Worm (Caenorhabditis elegans) whole organism, L2 larva: ENCODE measurements around the gene C02C6.14.

Source experiments
- C34F6.9 ChIP-seq: fragments of 150-350 bp; optimal IDR thresholded peaks from 2 replicates; lab custom pipeline; 2014; ENCODE audit warnings: missing biosample characterization, missing genetic modification characterization
- F13H6.1 ChIP-seq: sonication (generic microtip); optimal IDR thresholded peaks from 2 replicates; lab custom pipeline; 2016; ENCODE audit warnings: missing genetic modification characterization, missing compliant biosample characterization
- R02D3.7 ChIP-seq: fragments of 150-350 bp; optimal IDR thresholded peaks from 2 replicates; lab custom pipeline; 2014; ENCODE audit warnings: missing biosample characterization, missing genetic modification characterization
- Y55F3AM.14 ChIP-seq: fragments of 200-800 bp; sonication (Bioruptor generic); optimal IDR thresholded peaks from 2 replicates; lab custom pipeline; 2018; ENCODE audit warnings: mild to moderate bottlenecking, missing genetic modification characterization, missing compliant biosample characterization
- ZK546.5 ChIP-seq: sonication (generic microtip); optimal IDR thresholded peaks from 2 replicates; lab custom pipeline; 2017; ENCODE audit warnings: missing biosample characterization, missing genetic modification characterization
- alr-1 ChIP-seq: fragments of 150-350 bp; optimal IDR thresholded peaks from 2 replicates; lab custom pipeline; 2014; ENCODE audit warnings: missing biosample characterization, missing genetic modification characterization
- aly-2 ChIP-seq: fragments of 150-350 bp; optimal IDR thresholded peaks from 2 replicates; lab custom pipeline; 2014; ENCODE audit warnings: missing biosample characterization, missing genetic modification characterization
- ama-1 ChIP-seq: fragments of 150-350 bp; optimal IDR thresholded peaks from 2 replicates; lab custom pipeline; 2018; ENCODE audit warnings: inconsistent platforms
- blmp-1 ChIP-seq: sonication (generic microtip); optimal IDR thresholded peaks from 2 replicates; lab custom pipeline; 2017; ENCODE audit warnings: missing genetic modification characterization, mild to moderate bottlenecking, missing compliant biosample characterization, antibody characterized with exemption, moderate library complexity; ENCODE audit not compliant: insufficient read depth
- ceh-16 ChIP-seq: fragments of 150-350 bp; optimal IDR thresholded peaks from 2 replicates; lab custom pipeline; 2014; ENCODE audit warnings: missing biosample characterization, missing genetic modification characterization
- ceh-82 ChIP-seq: fragments of 150-350 bp; optimal IDR thresholded peaks from 2 replicates; lab custom pipeline; 2014; ENCODE audit warnings: missing biosample characterization, missing genetic modification characterization
- crh-2 ChIP-seq: sonication (generic microtip); optimal IDR thresholded peaks from 2 replicates; lab custom pipeline; 2017; ENCODE audit warnings: missing biosample characterization, missing genetic modification characterization
- dmd-4 ChIP-seq: sonication (generic microtip); optimal IDR thresholded peaks from 2 replicates; lab custom pipeline; 2017; ENCODE audit warnings: missing biosample characterization, missing genetic modification characterization
- egl-27 ChIP-seq: sonication (generic microtip); optimal IDR thresholded peaks from 3 replicates; lab custom pipeline; 2017; ENCODE audit warnings: missing biosample characterization, missing genetic modification reagents, missing genetic modification characterization
- elt-1 ChIP-seq: fragments of 150-350 bp; optimal IDR thresholded peaks from 2 replicates; lab custom pipeline; 2014; ENCODE audit warnings: missing biosample characterization, missing genetic modification characterization
- elt-3 ChIP-seq: sonication (generic microtip); optimal IDR thresholded peaks from 2 replicates; lab custom pipeline; 2017; ENCODE audit warnings: missing biosample characterization, missing genetic modification characterization
- fos-1 ChIP-seq: fragments of 150-350 bp; optimal IDR thresholded peaks from 2 replicates; lab custom pipeline; 2014; ENCODE audit warnings: missing biosample characterization, missing genetic modification characterization
- gmeb-1 ChIP-seq: fragments of 150-350 bp; optimal IDR thresholded peaks from 2 replicates; lab custom pipeline; 2014; ENCODE audit warnings: missing biosample characterization, missing genetic modification characterization
- lin-11 ChIP-seq: fragments of 150-350 bp; sonication (generic microtip); optimal IDR thresholded peaks from 2 replicates; lab custom pipeline; 2014; ENCODE audit warnings: missing biosample characterization, missing genetic modification characterization, inconsistent platforms, mixed read lengths
- lin-13 ChIP-seq: fragments of 150-350 bp; optimal IDR thresholded peaks from 2 replicates; lab custom pipeline; 2014; ENCODE audit warnings: missing biosample characterization, missing genetic modification reagents, missing genetic modification characterization
- lsy-2 ChIP-seq, 2 experiments: fragments of 150-350 bp in 1 of 2; sonication (generic microtip) in 1 of 2; optimal IDR thresholded peaks; 2 replicates each; lab custom pipeline; 2014 to 2017; ENCODE audit warnings: missing biosample characterization in 2 of 2, missing genetic modification characterization in 2 of 2
- mab-5 ChIP-seq: fragments of 150-350 bp; optimal IDR thresholded peaks from 2 replicates; lab custom pipeline; 2014; ENCODE audit warnings: missing biosample characterization, missing genetic modification characterization
- mbf-1 ChIP-seq: sonication (generic microtip); optimal IDR thresholded peaks from 2 replicates; lab custom pipeline; 2017; ENCODE audit warnings: missing biosample characterization, missing genetic modification characterization
- mdl-1 ChIP-seq, 2 experiments: fragments of 150-350 bp in 1 of 2; sonication (generic microtip) in 1 of 2; optimal IDR thresholded peaks; 2 replicates each; lab custom pipeline; 2017; ENCODE audit warnings: missing biosample characterization in 2 of 2, missing genetic modification characterization in 2 of 2
- nhr-10 ChIP-seq: sonication (generic microtip); optimal IDR thresholded peaks from 2 replicates; lab custom pipeline; 2017; ENCODE audit warnings: missing biosample characterization, missing genetic modification characterization
- nhr-12 ChIP-seq: fragments of 150-350 bp; optimal IDR thresholded peaks from 2 replicates; lab custom pipeline; 2014; ENCODE audit warnings: missing biosample characterization, missing genetic modification characterization
- nhr-129 ChIP-seq: fragments of 150-350 bp; optimal IDR thresholded peaks from 2 replicates; lab custom pipeline; 2014; ENCODE audit warnings: missing biosample characterization, missing genetic modification characterization
- nhr-21 ChIP-seq: fragments of 150-350 bp; optimal IDR thresholded peaks from 2 replicates; lab custom pipeline; 2014; ENCODE audit warnings: missing biosample characterization, missing genetic modification characterization
- nhr-23 ChIP-seq: fragments of 150-350 bp; optimal IDR thresholded peaks from 2 replicates; lab custom pipeline; 2014; ENCODE audit warnings: missing biosample characterization, missing genetic modification reagents, missing genetic modification characterization
- nhr-237 ChIP-seq: fragments of 150-350 bp; optimal IDR thresholded peaks from 2 replicates; lab custom pipeline; 2014; ENCODE audit warnings: missing biosample characterization, missing genetic modification characterization
- nhr-25 ChIP-seq: fragments of 150-350 bp; sonication (generic microtip); optimal IDR thresholded peaks from 3 replicates; lab custom pipeline; 2014; ENCODE audit warnings: missing biosample characterization, missing genetic modification characterization
- nhr-6 ChIP-seq: fragments of 150-350 bp; optimal IDR thresholded peaks from 2 replicates; lab custom pipeline; 2014; ENCODE audit warnings: missing biosample characterization, missing genetic modification characterization
- nhr-77 ChIP-seq: fragments of 150-350 bp; optimal IDR thresholded peaks from 2 replicates; lab custom pipeline; 2014; ENCODE audit warnings: missing biosample characterization, missing genetic modification characterization
- peb-1 ChIP-seq: fragments of 150-350 bp; optimal IDR thresholded peaks from 2 replicates; lab custom pipeline; 2014; ENCODE audit warnings: missing biosample characterization, missing genetic modification characterization
- sem-4 ChIP-seq: fragments of 150-350 bp; optimal IDR thresholded peaks from 2 replicates; lab custom pipeline; 2014; ENCODE audit warnings: missing biosample characterization, missing genetic modification reagents, missing genetic modification characterization
- skn-1 ChIP-seq: sonication (generic microtip); optimal IDR thresholded peaks from 2 replicates; lab custom pipeline; 2017; ENCODE audit warnings: missing biosample characterization, missing genetic modification characterization
- sma-3 ChIP-seq: sonication (generic microtip); optimal IDR thresholded peaks from 2 replicates; lab custom pipeline; 2016; ENCODE audit warnings: missing genetic modification reagents, missing genetic modification characterization, missing compliant biosample characterization
- sma-9 ChIP-seq, 2 experiments: fragments of 150-350 bp in 1 of 2; sonication (generic microtip) in 1 of 2; optimal IDR thresholded peaks; 2 replicates each; lab custom pipeline; 2014 to 2016; ENCODE audit warnings: missing genetic modification characterization in 2 of 2, mild to moderate bottlenecking in 1 of 2, missing biosample characterization in 1 of 2, missing compliant biosample characterization in 1 of 2, missing genetic modification reagents in 1 of 2, moderate library complexity in 1 of 2
- snpc-4 ChIP-seq: fragments of 150-350 bp; optimal IDR thresholded peaks from 2 replicates; lab custom pipeline; 2014; ENCODE audit warnings: missing biosample characterization, missing genetic modification characterization
- unc-39 ChIP-seq: fragments of 150-350 bp; optimal IDR thresholded peaks from 2 replicates; lab custom pipeline; 2014; ENCODE audit warnings: missing biosample characterization, missing genetic modification characterization
- unc-55 ChIP-seq: fragments of 150-350 bp; sonication (generic microtip); optimal IDR thresholded peaks from 3 replicates; lab custom pipeline; 2014; ENCODE audit warnings: missing biosample characterization, missing genetic modification reagents, missing genetic modification characterization
- unc-62 ChIP-seq: fragments of 150-350 bp; optimal IDR thresholded peaks from 2 replicates; lab custom pipeline; 2014; ENCODE audit warnings: missing biosample characterization, missing genetic modification reagents, missing genetic modification characterization
- zag-1 ChIP-seq: fragments of 150-350 bp; optimal IDR thresholded peaks from 2 replicates; lab custom pipeline; 2014; ENCODE audit warnings: missing biosample characterization, missing genetic modification characterization
- ztf-1 ChIP-seq: fragments of 200-800 bp; sonication (Bioruptor generic); conservative IDR thresholded peaks from 2 replicates; pipeline ENCODE4 v1.3.6; 2022; ENCODE audit warnings: missing genetic modification characterization, missing compliant biosample characterization
- ztf-11 ChIP-seq: sonication (generic microtip); optimal IDR thresholded peaks from 2 replicates; lab custom pipeline; 2017; ENCODE audit warnings: missing biosample characterization, missing genetic modification characterization
- ztf-4 ChIP-seq: fragments of 150-350 bp; optimal IDR thresholded peaks from 2 replicates; lab custom pipeline; 2014; ENCODE audit warnings: missing biosample characterization, missing genetic modification characterization

Gene C02C6.14

ce11 chrX:15566640-15567039 lies 29.2 kb downstream of the C02C6.14 start:
- TF ChIP-seq elt-3 (tag; lab: Kevin White, UChicago) (no peak), nhr-21 (tag; lab: Kevin White, UChicago) (no peak), nhr-25 (tag; lab: Kevin White, UChicago) (no peak), lin-11 (tag; lab: Kevin White, UChicago) (peak; percentile 36), Y55F3AM.14 (peak; percentile 90), R02D3.7 (no peak), elt-1 (no peak), zag-1 (tag; lab: Kevin White, UChicago) (peak; percentile 46), dmd-4 (tag; lab: Kevin White, UChicago) (no peak), nhr-129 (peak; percentile 35), snpc-4 (peak; percentile 48), C34F6.9 (peak; percentile 43), unc-55 (GFP tag; lab: Kevin White, UChicago) (peak; percentile 67), sma-9 (GFP tag; optimal IDR thresholded peaks at IDR 0.05; lab: Kevin White, UChicago) (peak; percentile 48), sma-9 (tag; optimal IDR thresholded peaks at IDR 0.05; lab: Kevin White, UChicago) (no peak), F13H6.1 (tag; lab: Kevin White, UChicago) (peak; percentile 27), unc-39 (tag; lab: Kevin White, UChicago) (no peak), lsy-2 (tag; optimal IDR thresholded peaks at IDR 0.05; lab: Kevin White, UChicago) (peak in 1 of 2 experiments; percentile 13), alr-1 (tag; lab: Kevin White, UChicago) (no peak), nhr-23 (tag; lab: Kevin White, UChicago) (no peak), mdl-1 (tag; optimal IDR thresholded peaks at IDR 0.05; lab: Kevin White, UChicago) (peak; percentile 36 to 45), crh-2 (peak; percentile 10), aly-2 (tag; lab: Kevin White, UChicago) (no peak), nhr-237 (tag; lab: Kevin White, UChicago) (no peak), mbf-1 (tag; lab: Kevin White, UChicago) (no peak)
- TF ChIP-seq, all 48 proteins: peak for 12

ce11 chrX:15567986-15568940 lies 30.8 kb downstream of the C02C6.14 start, which contains the start of gene dyn-1:
Gene dyn-1 (plus strand): TSS chrX:15568890.
- peak; percentile 63 for TF ChIP-seq nhr-21 (tag; lab: Kevin White, UChicago)
- TF ChIP-seq peb-1 (tag; lab: Kevin White, UChicago) = no peak
- peak; percentile 31 for TF ChIP-seq gmeb-1
- peak; percentile 32 for TF ChIP-seq mab-5 (tag; lab: Kevin White, UChicago)
- TF ChIP-seq elt-1 = no peak
- TF ChIP-seq sem-4 = peak; percentile 67
- no peak for TF ChIP-seq unc-62 (GFP tag; lab: Kevin White, UChicago)
- peak; percentile 28 to 29 for TF ChIP-seq mdl-1 (tag; optimal IDR thresholded peaks at IDR 0.05; lab: Kevin White, UChicago)
- TF ChIP-seq lin-11 (tag; lab: Kevin White, UChicago) = peak; percentile 26
- no peak for TF ChIP-seq ztf-11 (tag; lab: Kevin White, UChicago)
- no peak for TF ChIP-seq ztf-1 (GFP tag; lab: Robert Waterston, UW)
- no peak for TF ChIP-seq nhr-237 (tag; lab: Kevin White, UChicago)
- TF ChIP-seq lsy-2 (tag; optimal IDR thresholded peaks at IDR 0.05; lab: Kevin White, UChicago) = peak; percentile 26 to 75
- no peak for TF ChIP-seq aly-2 (tag; lab: Kevin White, UChicago)
- no peak for TF ChIP-seq nhr-10
- peak; percentile 54 for TF ChIP-seq egl-27 (tag; lab: Kevin White, UChicago)
- peak; percentile 39 for TF ChIP-seq unc-55 (GFP tag; lab: Kevin White, UChicago)
- TF ChIP-seq mbf-1 (tag; lab: Kevin White, UChicago) = no peak
- TF ChIP-seq crh-2 = peak; percentile 80
- no peak for TF ChIP-seq ZK546.5 (tag; lab: Kevin White, UChicago)
- TF ChIP-seq unc-39 (tag; lab: Kevin White, UChicago) = no peak
- TF ChIP-seq sma-3 = peak; percentile 81
- TF ChIP-seq zag-1 (tag; lab: Kevin White, UChicago) = peak; percentile 11
- peak; percentile 61 for TF ChIP-seq lin-13
- peak; percentile 99 for TF ChIP-seq fos-1 (tag; lab: Kevin White, UChicago)
- TF ChIP-seq nhr-129 = peak; percentile 68
- TF ChIP-seq snpc-4 = no peak
- peak; percentile 51 for TF ChIP-seq Y55F3AM.14
- TF ChIP-seq ztf-4 (tag; lab: Kevin White, UChicago) = no peak
- TF ChIP-seq nhr-6 (tag; lab: Kevin White, UChicago) = no peak
- TF ChIP-seq ama-1 (lab: Kevin White, UChicago) = no peak
- peak; percentile 58 for TF ChIP-seq sma-9 (GFP tag; optimal IDR thresholded peaks at IDR 0.05; lab: Kevin White, UChicago)
- TF ChIP-seq sma-9 (tag; optimal IDR thresholded peaks at IDR 0.05; lab: Kevin White, UChicago) = no peak
- no peak for TF ChIP-seq nhr-12 (tag; lab: Kevin White, UChicago)
- TF ChIP-seq ceh-82 (tag; lab: Kevin White, UChicago) = no peak
- TF ChIP-seq blmp-1 (tag; lab: Kevin White, UChicago) = peak; percentile 48
- no peak for TF ChIP-seq ceh-16 (tag; lab: Kevin White, UChicago)
- no peak for TF ChIP-seq nhr-77 (tag; lab: Kevin White, UChicago)
- TF ChIP-seq R02D3.7 = no peak
- TF ChIP-seq nhr-23 (tag; lab: Kevin White, UChicago) = no peak
- no peak for TF ChIP-seq skn-1 (tag; lab: Kevin White, UChicago)
- TF ChIP-seq dmd-4 (tag; lab: Kevin White, UChicago) = no peak
- TF ChIP-seq F13H6.1 (tag; lab: Kevin White, UChicago) = peak; percentile 52
- TF ChIP-seq elt-3 (tag; lab: Kevin White, UChicago) = no peak
